Worm (Caenorhabditis elegans) whole organism, dauer: ENCODE measurements around the gene Y17G7B.3.

ENCODE experiments used
- unc-62 ChIP-seq: sonication (generic microtip); optimal IDR thresholded peaks from 2 replicates; lab custom pipeline; 2017; ENCODE audit warnings: missing biosample characterization, missing genetic modification reagents, missing genetic modification characterization

The Y17G7B.3 gene

DNA sequence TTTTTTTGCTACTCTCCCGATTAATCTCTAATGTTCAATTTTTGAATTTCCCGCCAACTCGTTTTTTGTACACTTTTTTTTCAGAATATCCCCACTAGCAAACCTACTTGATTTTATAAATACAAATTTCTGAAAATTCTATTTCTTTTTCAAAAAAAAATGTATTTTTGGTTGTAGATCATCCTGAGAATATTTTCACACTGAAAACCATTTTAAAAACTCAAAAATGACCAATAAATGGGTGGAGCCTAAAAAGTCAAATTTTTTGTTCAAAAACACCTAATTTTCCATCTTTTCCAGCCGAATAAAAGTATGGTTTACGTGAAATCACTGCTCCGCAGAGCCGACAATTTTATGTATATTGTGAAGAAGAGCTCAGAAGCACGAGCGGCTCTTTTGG lies at the start of gene Y17G7B.3:
Gene Y17G7B.3, plus strand, starts transcription at position 301 of the 400 bp plus-strand sequence.
- no peak for TF ChIP-seq unc-62

ce11 chrII:11948459-11948858 lies 40.4 kb upstream of the Y17G7B.3 start, which contains the start of gene W03C9.8:
W03C9.8 (plus strand) TSS chrII:11948759.
- no peak for TF ChIP-seq unc-62

ce11 chrII:11952963-11953362 lies 35.9 kb upstream of the Y17G7B.3 start:
- TF ChIP-seq unc-62 = no peak

- no peak for TF ChIP-seq unc-62
These were observed 34.6 kb upstream of the Y17G7B.3 start, which contains the start of gene W03C9.6 for ce11 chrII:11954208-11954607. W03C9.6 (plus strand) TSS chrII:11954508.

ce11 chrII:11954811-11955210 lies 34.0 kb upstream of the Y17G7B.3 start:
- no peak for TF ChIP-seq unc-62

DNA sequence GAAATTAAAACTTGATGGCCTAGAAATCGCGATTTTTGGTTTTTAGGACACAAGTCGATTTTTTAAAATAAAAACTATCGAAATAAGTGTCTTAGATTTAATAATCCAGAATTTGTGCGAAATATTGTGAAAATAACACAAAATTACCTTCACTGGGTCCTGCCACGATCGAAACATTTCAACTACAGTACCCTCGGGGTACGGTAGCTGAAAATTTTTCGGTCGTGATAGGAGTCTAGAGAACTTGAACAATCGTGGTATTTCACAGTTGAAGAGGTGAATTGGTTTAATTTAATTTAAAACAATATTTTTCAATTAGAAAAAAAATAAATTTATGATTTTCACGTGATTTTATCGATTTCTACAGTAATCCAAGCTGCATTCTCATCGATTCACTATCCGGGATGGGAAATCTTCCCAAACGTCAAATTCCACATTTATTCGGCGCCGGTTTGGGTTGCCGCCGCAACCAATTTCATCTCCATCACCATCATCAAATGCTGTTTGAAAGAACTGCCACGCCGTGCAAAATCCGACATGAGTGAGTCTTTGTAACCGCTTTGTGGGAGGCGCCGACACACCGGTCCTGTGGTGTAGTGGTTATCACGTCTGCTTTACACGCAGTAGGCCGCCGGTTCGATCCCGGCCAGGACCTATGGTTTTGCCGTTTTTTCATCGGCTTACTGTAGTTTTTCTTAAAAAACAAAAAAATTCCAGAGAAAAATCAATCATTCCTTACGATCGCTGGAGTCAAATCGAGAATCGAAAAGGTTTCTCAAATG lies 29.8 kb upstream of the Y17G7B.3 start:
- no peak for TF ChIP-seq unc-62

ce11 chrII:11960596-11961217 lies 28.1 kb upstream of the Y17G7B.3 start:
- TF ChIP-seq unc-62 = no peak

ce11 chrII:11962083-11962482 lies 26.7 kb upstream of the Y17G7B.3 start, which contains the start of the genes W03C9.1 and W03C9.2:
W03C9.1 (minus strand) TSS chrII:11962128.
W03C9.2 (plus strand) TSS chrII:11962368.
- no peak for TF ChIP-seq unc-62

ce11 chrII:11963132-11963630 lies 25.6 kb upstream of the Y17G7B.3 start:
- no peak for TF ChIP-seq unc-62

DNA sequence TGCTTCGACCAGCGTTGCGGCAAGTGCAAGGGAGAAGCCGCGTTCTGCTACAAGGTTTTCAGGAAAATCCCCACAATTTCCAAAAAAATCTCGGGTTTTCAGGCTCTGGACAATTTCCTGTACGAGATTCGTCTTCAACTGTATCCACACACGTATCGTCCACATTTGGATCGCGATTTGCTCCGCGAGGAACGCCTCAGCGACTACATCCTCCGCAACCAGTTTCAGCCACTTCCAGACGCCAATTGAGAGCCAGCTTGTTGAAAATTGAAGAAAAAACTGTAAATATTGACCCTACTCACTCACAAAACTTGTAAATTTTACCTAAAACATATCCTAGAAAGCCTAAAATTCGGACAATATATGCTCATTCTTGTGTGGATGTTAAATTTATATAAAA lies 24.0 kb upstream of the Y17G7B.3 start:
- TF ChIP-seq unc-62 = no peak

DNA sequence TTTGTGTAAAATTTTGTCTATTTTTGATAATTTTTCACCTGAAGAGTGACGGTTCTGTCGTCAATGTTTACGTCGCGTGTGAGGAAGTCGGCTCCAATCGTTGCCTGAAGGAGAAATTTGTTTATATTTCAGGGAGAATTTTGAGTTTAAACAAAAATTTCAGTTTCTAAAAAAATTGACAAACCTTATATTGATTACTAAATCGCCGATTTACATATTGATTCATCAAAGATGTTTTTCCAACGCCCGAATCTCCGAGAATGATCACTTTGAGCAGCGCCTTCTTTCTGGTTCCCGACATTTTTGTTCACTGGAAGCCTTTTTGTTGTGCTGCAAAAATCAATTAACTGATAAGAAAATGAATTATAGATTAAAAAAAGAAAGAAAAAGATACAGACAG lies 22.2 kb upstream of the Y17G7B.3 start, which contains the start of gene rab-7:
Gene rab-7, minus strand, starts transcription at position 330 of the 400 bp plus-strand sequence.
- TF ChIP-seq unc-62 = no peak

DNA sequence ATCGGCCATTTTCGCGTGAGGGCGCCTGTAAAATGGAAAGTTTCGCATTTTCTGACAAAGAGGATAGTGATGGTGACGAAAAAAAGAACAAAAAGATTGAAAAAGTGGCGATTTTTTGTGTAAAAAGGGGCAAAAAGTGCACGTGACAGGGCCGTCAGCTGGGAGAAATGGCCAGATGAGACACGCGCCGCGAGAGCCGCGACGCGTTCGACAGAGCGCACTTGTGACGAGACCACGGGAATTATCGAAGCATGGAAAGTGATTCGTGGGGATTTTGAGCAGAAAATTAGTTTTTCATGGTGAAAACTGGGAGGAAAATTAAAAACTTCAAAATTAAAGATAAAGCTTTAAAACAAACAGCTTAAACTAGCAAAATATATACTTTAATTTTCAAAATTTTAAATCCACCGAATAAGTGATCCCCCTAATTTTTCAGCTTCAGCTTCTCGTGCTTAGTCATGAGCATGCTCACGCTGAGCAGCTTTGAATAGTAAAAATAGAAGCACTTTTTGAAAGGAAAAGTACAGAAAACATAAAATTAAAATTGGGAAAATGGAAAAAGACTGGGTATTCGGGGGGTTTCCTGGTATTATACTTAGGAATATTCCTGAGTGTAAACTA lies 21.2 kb upstream of the Y17G7B.3 start, which contains the start of gene W03C9.5:
Gene W03C9.5, minus strand, starts transcription at position 38 of the 621 bp plus-strand sequence.
- no peak for TF ChIP-seq unc-62

DNA sequence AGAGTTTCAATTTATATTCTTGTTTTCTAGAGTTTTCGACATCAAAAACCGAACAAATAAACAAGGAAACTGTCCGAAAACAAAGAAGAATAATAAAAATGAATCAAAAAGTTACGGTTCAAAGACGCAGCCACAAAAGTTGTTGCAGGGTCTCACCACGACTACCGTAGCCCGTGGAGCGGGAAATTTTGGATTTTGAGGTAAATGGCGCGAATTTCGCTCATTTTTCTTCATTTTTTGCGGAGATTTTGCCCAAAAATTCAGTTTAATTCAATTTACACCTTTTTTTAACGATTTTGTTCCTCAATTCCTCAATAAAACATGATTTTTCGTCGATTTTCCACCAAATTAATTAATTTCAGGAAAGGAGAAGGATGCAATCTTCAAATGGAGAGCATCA lies 20.5 kb upstream of the Y17G7B.3 start, which contains the start of gene mex-1:
Gene mex-1, plus strand, starts transcription at position 363 of the 400 bp plus-strand sequence.
- TF ChIP-seq unc-62 = no peak

- no peak for TF ChIP-seq unc-62
These were observed 19.8 kb upstream of the Y17G7B.3 start for ce11 chrII:11969033-11969432.

DNA sequence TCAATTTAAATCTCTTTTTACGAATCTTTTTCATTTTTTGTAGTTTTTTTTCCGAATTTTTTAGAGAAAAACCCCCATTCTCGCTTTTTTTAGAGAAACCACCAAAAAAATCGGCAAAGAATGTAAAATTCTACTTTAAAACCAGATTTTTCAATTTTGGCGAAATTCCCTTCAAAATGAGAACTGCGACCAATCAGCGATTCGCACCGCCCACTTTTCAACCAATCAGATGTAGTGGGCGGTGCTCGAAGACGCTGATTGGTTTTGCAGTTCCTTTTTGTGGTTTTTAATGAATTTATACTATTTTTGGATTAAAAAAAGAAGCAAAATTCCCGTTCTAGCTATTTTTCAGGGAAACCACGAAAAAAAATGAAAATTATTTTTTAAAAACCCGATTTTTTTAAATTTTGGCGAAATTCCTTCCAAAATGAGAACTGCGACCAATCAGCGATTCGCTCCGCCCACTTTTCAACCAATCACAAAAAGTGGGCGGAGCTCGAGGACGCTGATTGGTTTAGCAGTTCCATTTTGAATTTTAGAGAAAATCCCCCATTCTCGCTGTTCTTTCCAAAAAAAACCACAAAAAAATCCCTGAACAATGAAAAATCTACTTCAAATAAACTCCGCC lies 17.7 kb upstream of the Y17G7B.3 start:
- no peak for TF ChIP-seq unc-62

ce11 chrII:11972266-11972665 lies 16.6 kb upstream of the Y17G7B.3 start:
- TF ChIP-seq unc-62 = no peak
